Worm (Caenorhabditis elegans) whole organism, mixed stage, embryonic: ENCODE data around the gene T24E12.11.

ENCODE experiments used
- M03D4.4 ChIP-seq: sonication (generic microtip); optimal IDR thresholded peaks from 2 replicates; lab custom pipeline; 2017; ENCODE audit warnings: mild to moderate bottlenecking, missing genetic modification characterization, missing compliant biosample characterization
- blmp-1 ChIP-seq: fragments of 150-350 bp; optimal IDR thresholded peaks from 2 replicates; lab custom pipeline; 2014; ENCODE audit warnings: missing biosample characterization, missing genetic modification characterization
- ceh-39 ChIP-seq: fragments of 150-350 bp; optimal IDR thresholded peaks from 2 replicates; lab custom pipeline; 2014; ENCODE audit warnings: missing biosample characterization, missing genetic modification characterization
- ceh-83 ChIP-seq: fragments of 200-800 bp; sonication (Bioruptor generic); optimal IDR thresholded peaks from 2 replicates; lab custom pipeline; 2018; ENCODE audit warnings: mild to moderate bottlenecking, missing genetic modification characterization, missing compliant biosample characterization
- ces-1 ChIP-seq: fragments of 150-350 bp; optimal IDR thresholded peaks from 2 replicates; lab custom pipeline; 2014; ENCODE audit warnings: missing biosample characterization, missing genetic modification reagents, missing genetic modification characterization
- cnd-1 ChIP-seq: fragments of 200-800 bp; sonication (Bioruptor generic); optimal IDR thresholded peaks from 2 replicates; lab custom pipeline; 2018; ENCODE audit warnings: mild to moderate bottlenecking, missing genetic modification characterization, missing compliant biosample characterization
- elt-1 ChIP-seq: sonication (generic microtip); optimal IDR thresholded peaks from 2 replicates; lab custom pipeline; 2017; ENCODE audit warnings: missing genetic modification characterization, mild to moderate bottlenecking, missing compliant biosample characterization, antibody characterized with exemption, moderate library complexity, borderline replicate concordance; ENCODE audit not compliant: insufficient read depth
- ham-2 ChIP-seq: fragments of 200-800 bp; sonication (Bioruptor generic); optimal IDR thresholded peaks from 2 replicates; lab custom pipeline; 2018; ENCODE audit warnings: mild to moderate bottlenecking, missing genetic modification characterization, missing compliant biosample characterization
- hlh-1 ChIP-seq: fragments of 150-350 bp; optimal IDR thresholded peaks from 2 replicates; lab custom pipeline; 2014; ENCODE audit warnings: missing biosample characterization, missing genetic modification reagents, missing genetic modification characterization
- lin-13 ChIP-seq: fragments of 150-350 bp; optimal IDR thresholded peaks from 2 replicates; lab custom pipeline; 2014; ENCODE audit warnings: missing biosample characterization, missing genetic modification characterization
- mab-5 ChIP-seq: fragments of 150-350 bp; optimal IDR thresholded peaks from 2 replicates; lab custom pipeline; 2014; ENCODE audit warnings: missing biosample characterization, missing genetic modification characterization
- mep-1 ChIP-seq: fragments of 150-350 bp; optimal IDR thresholded peaks from 2 replicates; lab custom pipeline; 2017; ENCODE audit warnings: missing biosample characterization, missing genetic modification reagents, missing genetic modification characterization, inconsistent platforms
- mls-2 ChIP-seq: sonication (generic microtip); optimal IDR thresholded peaks from 2 replicates; lab custom pipeline; 2016; ENCODE audit warnings: mild to moderate bottlenecking, missing genetic modification characterization, moderate library complexity, missing compliant biosample characterization
- nhr-12 ChIP-seq: fragments of 150-350 bp; optimal IDR thresholded peaks from 2 replicates; lab custom pipeline; 2014; ENCODE audit warnings: missing biosample characterization, missing genetic modification characterization
- nhr-2 ChIP-seq: fragments of 150-350 bp; optimal IDR thresholded peaks from 2 replicates; lab custom pipeline; 2014; ENCODE audit warnings: missing biosample characterization, missing genetic modification characterization
- nhr-237 ChIP-seq: fragments of 150-350 bp; optimal IDR thresholded peaks from 2 replicates; lab custom pipeline; 2014; ENCODE audit warnings: missing biosample characterization, missing genetic modification characterization
- nhr-28 ChIP-seq: fragments of 150-350 bp; optimal IDR thresholded peaks from 2 replicates; lab custom pipeline; 2014; ENCODE audit warnings: missing biosample characterization, missing genetic modification characterization
- nhr-76 ChIP-seq: sonication (generic microtip); optimal IDR thresholded peaks from 2 replicates; lab custom pipeline; 2017; ENCODE audit warnings: missing biosample characterization, missing genetic modification characterization
- sem-2 ChIP-seq: fragments of 200-800 bp; sonication (Bioruptor generic); optimal IDR thresholded peaks from 2 replicates; lab custom pipeline; 2018; ENCODE audit warnings: mild to moderate bottlenecking, missing genetic modification characterization, missing compliant biosample characterization
- sptf-1 ChIP-seq: sonication (generic microtip); optimal IDR thresholded peaks from 2 replicates; lab custom pipeline; 2017; ENCODE audit warnings: mild to moderate bottlenecking, missing genetic modification characterization, moderate library complexity, missing compliant biosample characterization
- tbx-8 ChIP-seq: fragments of 200-800 bp; sonication (Bioruptor generic); optimal IDR thresholded peaks from 2 replicates; lab custom pipeline; 2018; ENCODE audit warnings: mild to moderate bottlenecking, missing genetic modification characterization, moderate library complexity, missing compliant biosample characterization
- unc-39 ChIP-seq: fragments of 150-350 bp; optimal IDR thresholded peaks from 2 replicates; lab custom pipeline; 2014; ENCODE audit warnings: missing biosample characterization, missing genetic modification characterization
- unc-62 ChIP-seq: fragments of 150-350 bp; optimal IDR thresholded peaks from 2 replicates; lab custom pipeline; 2014; ENCODE audit warnings: missing biosample characterization, missing genetic modification reagents, missing genetic modification characterization
- zip-8 ChIP-seq: fragments of 150-350 bp; optimal IDR thresholded peaks from 2 replicates; lab custom pipeline; 2014; ENCODE audit warnings: missing biosample characterization, missing genetic modification characterization
- ztf-11 ChIP-seq: fragments of 150-350 bp; optimal IDR thresholded peaks from 2 replicates; lab custom pipeline; 2014; ENCODE audit warnings: missing biosample characterization, missing genetic modification characterization

The T24E12.11 gene

DNA sequence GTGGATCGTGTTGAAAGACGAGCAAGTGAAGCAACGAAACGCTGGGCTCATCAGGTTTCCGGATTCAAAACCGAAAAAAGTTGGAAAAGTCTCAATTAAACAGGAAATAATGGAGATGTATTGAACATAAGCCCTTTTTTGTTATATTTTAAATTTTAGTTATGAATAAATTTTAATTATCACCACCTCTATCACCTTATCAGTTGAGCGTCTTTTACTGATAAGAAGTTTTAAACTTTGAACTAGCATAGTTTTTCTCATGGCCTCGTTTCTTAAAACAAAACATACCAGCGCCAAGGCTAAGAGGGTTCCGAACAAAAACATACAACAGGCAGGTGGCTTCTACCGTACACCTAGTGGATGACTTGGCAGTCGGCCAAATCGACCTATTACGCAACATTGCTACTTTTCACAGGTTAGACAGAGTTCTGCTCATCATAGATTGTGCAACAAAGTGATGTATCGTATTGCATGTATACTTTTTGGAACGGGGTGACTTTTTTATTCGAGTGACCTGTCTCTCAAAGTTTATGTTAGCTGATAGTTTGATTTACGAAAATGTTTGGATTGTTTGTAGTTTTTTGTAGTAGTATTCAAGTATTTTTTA, 9.1 kb upstream of the T24E12.11 start:
- no peak for TF ChIP-seq tbx-8 (GFP tag; lab: Kevin White, UChicago)
- TF ChIP-seq zip-8 (tag; lab: Kevin White, UChicago) = peak; percentile 91
- TF ChIP-seq, all 35 proteins: peak for 1

DNA sequence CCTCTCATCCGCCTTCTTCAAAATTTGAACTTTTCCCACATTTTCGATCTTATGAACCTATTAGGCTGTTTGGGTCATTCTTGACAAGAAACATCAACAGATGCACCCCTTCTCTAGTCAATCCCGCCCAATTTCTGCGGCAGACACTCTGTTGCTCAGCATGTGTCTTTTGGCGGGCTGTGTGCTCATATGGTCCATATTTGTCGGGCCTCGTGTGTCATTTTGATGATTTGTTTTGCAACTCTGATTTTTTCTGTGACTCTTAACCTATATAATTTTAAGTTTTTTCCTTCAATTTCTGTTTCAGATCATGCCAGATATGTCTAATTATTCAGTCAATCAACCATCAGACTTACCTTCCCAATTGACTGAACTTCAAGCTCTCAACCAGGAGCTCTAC, 7.8 kb upstream of the T24E12.11 start, which contains the start of gene T24E12.13:
TSS of gene T24E12.13 (plus strand) at position 301 of the 400 bp plus-strand sequence.
- TF ChIP-seq nhr-76 (tag; lab: Kevin White, UChicago) = no peak
- no peak for TF ChIP-seq mls-2 (tag; lab: Kevin White, UChicago)
- no peak for TF ChIP-seq M03D4.4 (tag; lab: Kevin White, UChicago)
- TF ChIP-seq lin-13 (tag; lab: Kevin White, UChicago) = no peak

DNA sequence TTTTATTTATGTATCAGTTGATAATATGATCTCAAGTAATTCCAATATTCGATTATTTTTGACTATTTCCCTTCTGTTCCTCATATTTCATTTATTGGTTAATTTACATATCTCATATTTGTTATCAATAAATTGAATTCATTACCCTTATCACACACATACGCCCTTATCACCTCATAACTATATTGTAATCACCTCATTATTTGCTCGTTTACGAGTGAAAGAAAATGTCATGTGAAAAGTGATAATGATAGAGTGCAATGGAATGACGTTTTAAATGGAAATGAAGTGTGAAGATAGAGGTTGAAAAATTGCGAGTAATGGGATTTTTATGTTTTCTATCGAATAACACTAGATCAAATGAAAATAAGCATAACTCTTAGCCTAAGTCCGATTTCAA, 7.2 kb upstream of the T24E12.11 start:
- no peak for TF ChIP-seq mls-2 (tag; lab: Kevin White, UChicago)
- TF ChIP-seq zip-8 (tag; lab: Kevin White, UChicago) = no peak
- TF ChIP-seq mep-1 = no peak
- no peak for TF ChIP-seq tbx-8 (GFP tag; lab: Kevin White, UChicago)

ce11 chrII:3785756-3786155, 6.4 kb upstream of the T24E12.11 start:
- TF ChIP-seq hlh-1 = no peak
- TF ChIP-seq mep-1 = no peak
- TF ChIP-seq sem-2 (GFP tag; lab: Kevin White, UChicago) = no peak

DNA sequence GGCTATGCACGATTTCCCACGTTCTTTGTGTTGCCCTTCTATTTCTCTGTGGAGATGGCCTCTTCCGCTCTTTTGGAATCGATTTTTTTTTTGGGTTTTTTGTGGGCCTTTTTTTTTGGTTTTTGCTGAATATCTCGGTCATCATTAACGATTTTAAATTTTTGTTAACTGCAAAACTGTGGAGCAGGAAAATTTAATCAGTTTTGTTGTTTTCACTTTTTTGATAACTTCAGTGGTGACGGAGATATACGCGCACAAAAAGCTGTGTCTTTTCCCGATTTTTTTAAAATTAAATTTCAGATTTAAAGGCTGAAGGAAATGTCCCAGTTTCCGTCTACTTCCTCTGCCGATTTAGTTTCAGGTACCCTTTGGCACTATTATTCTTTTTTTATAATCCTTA, 5.9 kb upstream of the T24E12.11 start, which contains the start of gene T24E12.1:
TSS of gene T24E12.1 (plus strand) at position 301 of the 400 bp plus-strand sequence.
- TF ChIP-seq elt-1 (tag; lab: Kevin White, UChicago) = no peak

DNA sequence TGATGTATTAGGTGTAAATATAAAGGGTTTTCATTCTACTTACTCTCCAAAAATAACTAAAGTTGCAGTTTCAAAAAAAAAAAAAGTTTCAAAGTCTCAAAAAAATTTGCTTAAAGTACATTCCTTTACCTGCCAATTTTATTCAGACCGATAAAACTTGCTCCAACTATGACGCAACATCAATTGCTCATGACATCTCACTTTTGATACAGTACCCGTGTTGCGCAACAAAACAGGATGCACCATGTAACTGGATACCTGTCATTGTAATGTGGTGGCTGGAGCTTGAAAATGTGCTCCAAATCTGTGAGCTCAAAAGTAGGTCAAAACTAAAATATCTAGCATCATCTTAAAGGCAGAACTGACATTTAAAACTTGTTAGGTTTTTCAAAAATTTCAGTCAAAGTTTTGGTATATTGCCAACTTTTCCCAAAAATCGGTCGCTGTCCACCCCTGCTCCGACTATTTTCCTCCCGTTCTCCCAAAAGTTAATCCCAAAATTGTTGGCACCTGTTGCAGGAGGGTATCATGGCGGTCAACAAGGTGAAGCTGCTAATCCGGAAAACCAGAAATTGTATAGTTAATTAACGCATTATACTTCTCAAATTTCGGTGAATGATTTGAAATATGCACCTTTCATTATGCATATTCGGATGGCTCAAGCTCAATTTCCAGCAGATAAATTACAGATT, 3.1 kb upstream of the T24E12.11 start, which contains the start of gene T24E12.2:
TSS of gene T24E12.2 (plus strand) at position 642 of the 692 bp plus-strand sequence.
- peak; percentile 99 for TF ChIP-seq zip-8 (tag; lab: Kevin White, UChicago)
- no peak for TF ChIP-seq ceh-39 (tag; lab: Kevin White, UChicago)
- TF ChIP-seq, all 35 proteins: peak for 1

DNA sequence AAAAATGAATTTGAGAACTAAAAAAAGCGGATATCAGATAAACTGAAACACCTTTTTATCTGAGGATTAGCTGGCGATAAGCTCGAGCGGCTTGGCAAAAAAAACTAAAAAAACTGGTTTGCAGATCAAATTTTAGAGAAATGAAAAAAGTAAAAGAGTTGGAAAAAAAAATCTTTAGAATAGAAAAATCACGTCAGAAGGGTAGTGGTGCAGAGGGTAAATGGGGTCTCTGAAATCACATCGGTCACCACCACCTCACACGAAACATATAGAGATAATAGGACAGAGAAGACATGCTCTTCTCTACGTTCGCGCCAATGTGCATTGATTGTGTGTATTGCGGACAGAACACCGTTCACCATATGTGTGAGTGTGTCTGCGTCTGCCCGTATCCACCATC, 1.9 kb upstream of the T24E12.11 start:
- TF ChIP-seq sptf-1 (tag; lab: Kevin White, UChicago) = no peak
- TF ChIP-seq ceh-39 (tag; lab: Kevin White, UChicago) = no peak
- no peak for TF ChIP-seq nhr-76 (tag; lab: Kevin White, UChicago)
- no peak for TF ChIP-seq tbx-8 (GFP tag; lab: Kevin White, UChicago)
- no peak for TF ChIP-seq blmp-1 (tag; lab: Kevin White, UChicago)
- no peak for TF ChIP-seq unc-62 (GFP tag; lab: Kevin White, UChicago)
- no peak for TF ChIP-seq nhr-12 (tag; lab: Kevin White, UChicago)
- no peak for TF ChIP-seq ces-1 (GFP tag; lab: Kevin White, UChicago)
- TF ChIP-seq nhr-2 (tag; lab: Kevin White, UChicago) = no peak
- no peak for TF ChIP-seq unc-39 (tag; lab: Kevin White, UChicago)
- no peak for TF ChIP-seq ham-2
- TF ChIP-seq nhr-28 = no peak
- TF ChIP-seq cnd-1 (tag; lab: Kevin White, UChicago) = no peak
- TF ChIP-seq mab-5 (tag; lab: Kevin White, UChicago) = no peak
- no peak for TF ChIP-seq M03D4.4 (tag; lab: Kevin White, UChicago)
- no peak for TF ChIP-seq ceh-83 (GFP tag; lab: Kevin White, UChicago)
- TF ChIP-seq hlh-1 = no peak
- TF ChIP-seq ztf-11 (tag; lab: Kevin White, UChicago) = no peak
- TF ChIP-seq nhr-237 = no peak
